Fruit fly (Drosophila melanogaster) whole organism, embryonic: ENCODE results near the gene beat-IIIc.
A peak's percentile ranks its signal among the peaks of the same experiment; 100 is the strongest.

Experiments
- CG10147 ChIP-seq: fragments of 200-800 bp; sonication (Bioruptor generic); optimal IDR thresholded peaks from 2 replicates; lab custom pipeline; 2019; ENCODE audit warnings: missing biosample characterization, mild to moderate bottlenecking, missing genetic modification characterization, moderate library complexity
- CG10267 ChIP-seq: fragments of 200-800 bp; sonication (Bioruptor generic); optimal IDR thresholded peaks from 2 replicates; lab custom pipeline; 2018; ENCODE audit warnings: missing biosample characterization, mild to moderate bottlenecking, missing genetic modification characterization, moderate library complexity
- CG10462 ChIP-seq: fragments of 200-800 bp; sonication (Bioruptor generic); optimal IDR thresholded peaks from 2 replicates; lab custom pipeline; 2016; ENCODE audit warnings: missing biosample characterization, missing genetic modification characterization
- CG10543 ChIP-seq: fragments of 200-800 bp; sonication (Bioruptor generic); optimal IDR thresholded peaks from 3 replicates; lab custom pipeline; 2017; ENCODE audit warnings: missing biosample characterization, mild to moderate bottlenecking, missing genetic modification characterization, moderate library complexity
- CG11085 ChIP-seq: fragments of 200-800 bp; sonication (Bioruptor generic); IDR thresholded peaks from 2 replicates; pipeline ENCODE4 v1.3.6; 2022; ENCODE audit warnings: missing biosample characterization, missing genetic modification characterization
- CG11504 ChIP-seq: fragments of 200-800 bp; sonication (Bioruptor generic); optimal IDR thresholded peaks from 3 replicates; lab custom pipeline; 2019; ENCODE audit warnings: missing biosample characterization, mild to moderate bottlenecking, missing genetic modification characterization, moderate library complexity
- CG14710 ChIP-seq: fragments of 200-800 bp; sonication (Bioruptor generic); optimal IDR thresholded peaks from 3 replicates; lab custom pipeline; 2019; ENCODE audit warnings: missing biosample characterization, mild to moderate bottlenecking, missing genetic modification characterization, moderate library complexity
- CG17359 ChIP-seq: fragments of 200-800 bp; sonication (Bioruptor generic); optimal IDR thresholded peaks from 3 replicates; lab custom pipeline; 2018; ENCODE audit warnings: missing biosample characterization, mild to moderate bottlenecking, missing genetic modification characterization, moderate library complexity
- CG17361 ChIP-seq: fragments of 200-800 bp; sonication (Bioruptor generic); IDR thresholded peaks from 3 replicates; pipeline ENCODE4 v1.3.6; 2022; ENCODE audit warnings: missing biosample characterization, missing genetic modification characterization
- CG17829 ChIP-seq: fragments of 200-800 bp; optimal IDR thresholded peaks from 2 replicates; lab custom pipeline; 2019; ENCODE audit warnings: missing biosample characterization, mild to moderate bottlenecking, missing genetic modification characterization, moderate library complexity
- CG18262 ChIP-seq: fragments of 200-800 bp; optimal IDR thresholded peaks from 3 replicates; lab custom pipeline; 2019; ENCODE audit warnings: missing biosample characterization, mild to moderate bottlenecking, missing genetic modification characterization, moderate library complexity
- CG2678 ChIP-seq: fragments of 200-800 bp; sonication (Bioruptor generic); optimal IDR thresholded peaks from 3 replicates; lab custom pipeline; 2019; ENCODE audit warnings: missing biosample characterization, mild to moderate bottlenecking, missing genetic modification characterization, moderate library complexity
- CG2712 ChIP-seq: fragments of 200-800 bp; optimal IDR thresholded peaks from 3 replicates; lab custom pipeline; 2019; ENCODE audit warnings: missing biosample characterization, mild to moderate bottlenecking, missing genetic modification characterization, moderate library complexity
- CG31441 ChIP-seq: fragments of 200-800 bp; sonication (Bioruptor generic); IDR thresholded peaks from 2 replicates; pipeline ENCODE4 v1.3.6; 2022; ENCODE audit warnings: missing biosample characterization, missing genetic modification characterization
- CG33213 ChIP-seq: fragments of 200-800 bp; sonication (Bioruptor generic); optimal IDR thresholded peaks from 3 replicates; lab custom pipeline; 2016; ENCODE audit warnings: missing biosample characterization, missing genetic modification characterization
- CG3995 ChIP-seq: fragments of 200-800 bp; sonication (Bioruptor generic); optimal IDR thresholded peaks from 3 replicates; lab custom pipeline; 2016; ENCODE audit warnings: missing biosample characterization, missing genetic modification characterization
- CG5180 ChIP-seq: fragments of 200-800 bp; sonication (Bioruptor generic); optimal IDR thresholded peaks from 3 replicates; lab custom pipeline; 2017; ENCODE audit warnings: missing biosample characterization, missing genetic modification characterization, mild to moderate bottlenecking, moderate library complexity, missing genetic modification reagents
- CG6254 ChIP-seq: fragments of 200-800 bp; sonication (Bioruptor generic); optimal IDR thresholded peaks from 3 replicates; lab custom pipeline; 2017; ENCODE audit warnings: mild to moderate bottlenecking, missing biosample characterization, missing genetic modification reagents, missing genetic modification characterization
- CG7556 ChIP-seq: fragments of 200-800 bp; sonication (Bioruptor generic); optimal IDR thresholded peaks from 2 replicates; lab custom pipeline; 2017; ENCODE audit warnings: missing biosample characterization, mild to moderate bottlenecking, missing genetic modification characterization
- CG8290 ChIP-seq, 3 experiments: fragments of 200-800 bp; sonication (Bioruptor generic); optimal IDR thresholded peaks; 2 replicates each; lab custom pipeline; 2016 to 2019; ENCODE audit warnings: missing biosample characterization in 3 of 3, missing genetic modification characterization in 3 of 3, mild to moderate bottlenecking in 2 of 3, moderate library complexity in 1 of 3
- CG8924 ChIP-seq: fragments of 200-800 bp; optimal IDR thresholded peaks from 3 replicates; lab custom pipeline; 2019; ENCODE audit warnings: missing biosample characterization, mild to moderate bottlenecking, missing genetic modification characterization, moderate library complexity
- CG9727 ChIP-seq: fragments of 200-800 bp; sonication (Bioruptor generic); optimal IDR thresholded peaks from 3 replicates; lab custom pipeline; 2017; ENCODE audit warnings: missing biosample characterization, mild to moderate bottlenecking, missing genetic modification characterization
- D ChIP-seq, 2 experiments: fragments of 200-800 bp in 1 of 2; fragments of >200 bp in 1 of 2; sonication (Bioruptor generic) in 1 of 2; optimal IDR thresholded peaks; 2 replicates in 1 of 2; 3 replicates in 1 of 2; lab custom pipeline; 2017; ENCODE audit warnings: mild to moderate bottlenecking in 1 of 2, missing biosample characterization in 1 of 2, missing genetic modification characterization in 1 of 2, missing genetic modification reagents in 1 of 2
- D19A ChIP-seq: fragments of 200-800 bp; optimal IDR thresholded peaks from 3 replicates; lab custom pipeline; 2019; ENCODE audit warnings: missing biosample characterization, mild to moderate bottlenecking, missing genetic modification characterization, moderate library complexity
- D19B ChIP-seq: fragments of 200-800 bp; sonication (Bioruptor generic); optimal IDR thresholded peaks from 2 replicates; lab custom pipeline; 2017; ENCODE audit warnings: missing biosample characterization, mild to moderate bottlenecking, missing genetic modification characterization
- Oli ChIP-seq: fragments of 200-800 bp; sonication (Bioruptor generic); optimal IDR thresholded peaks from 2 replicates; lab custom pipeline; 2018; ENCODE audit warnings: missing biosample characterization, mild to moderate bottlenecking, missing genetic modification characterization, moderate library complexity
- Ssrp ChIP-seq: fragments of 200-800 bp; sonication (Bioruptor generic); optimal IDR thresholded peaks from 2 replicates; lab custom pipeline; 2018; ENCODE audit warnings: missing biosample characterization, mild to moderate bottlenecking, missing genetic modification characterization, moderate library complexity
- Xrp1 ChIP-seq: fragments of 200-800 bp; sonication (Bioruptor generic); IDR thresholded peaks from 2 replicates; pipeline ENCODE4 v1.3.6; 2022; ENCODE audit warnings: missing biosample characterization, missing genetic modification characterization
- cad ChIP-seq: fragments of >200 bp; optimal IDR thresholded peaks from 2 replicates; lab custom pipeline; 2017; ENCODE audit warnings: missing biosample characterization, missing genetic modification characterization
- dan ChIP-seq: fragments of 200-800 bp; sonication (Bioruptor generic); IDR thresholded peaks from 2 replicates; pipeline ENCODE4 v1.3.6; 2022; ENCODE audit warnings: missing biosample characterization, missing genetic modification characterization
- dmrt11E ChIP-seq: fragments of 200-800 bp; sonication (Bioruptor generic); optimal IDR thresholded peaks from 3 replicates; lab custom pipeline; 2018; ENCODE audit warnings: missing biosample characterization, mild to moderate bottlenecking, missing genetic modification characterization, moderate library complexity
- dmrt99B ChIP-seq: fragments of 200-800 bp; sonication (Bioruptor generic); optimal IDR thresholded peaks from 2 replicates; lab custom pipeline; 2018; ENCODE audit warnings: missing biosample characterization, mild to moderate bottlenecking, missing genetic modification characterization, moderate library complexity
- ems ChIP-seq: fragments of 200-800 bp; sonication (Bioruptor generic); optimal IDR thresholded peaks from 3 replicates; lab custom pipeline; 2016; ENCODE audit warnings: missing biosample characterization, missing genetic modification characterization
- ewg ChIP-seq: fragments of 200-800 bp; sonication (Bioruptor generic); optimal IDR thresholded peaks from 3 replicates; lab custom pipeline; 2017; ENCODE audit warnings: mild to moderate bottlenecking, missing biosample characterization, missing genetic modification reagents, missing genetic modification characterization
- gem ChIP-seq: fragments of 200-800 bp; sonication (Bioruptor generic); optimal IDR thresholded peaks from 2 replicates; lab custom pipeline; 2019; ENCODE audit warnings: missing biosample characterization, mild to moderate bottlenecking, missing genetic modification characterization, moderate library complexity
- gt ChIP-seq: fragments of 200-800 bp; sonication (Bioruptor generic); IDR thresholded peaks from 2 replicates; pipeline ENCODE4 v1.3.6; 2022; ENCODE audit warnings: missing biosample characterization, missing genetic modification characterization
- lola ChIP-seq, 3 experiments: fragments of >200 bp in 2 of 3; fragments of 200-800 bp in 1 of 3; sonication (Bioruptor generic) in 1 of 3; optimal IDR thresholded peaks; 2 replicates each; lab custom pipeline; 2017 to 2019; ENCODE audit warnings: missing biosample characterization in 3 of 3, missing genetic modification characterization in 3 of 3, mild to moderate bottlenecking in 1 of 3, moderate library complexity in 1 of 3
- nerfin-2 ChIP-seq: fragments of 200-800 bp; sonication (Bioruptor generic); IDR thresholded peaks from 2 replicates; pipeline ENCODE4 v1.3.6; 2022; ENCODE audit warnings: missing biosample characterization, missing genetic modification characterization; ENCODE audit not compliant: partially characterized antibody
- nmo ChIP-seq: fragments of 200-800 bp; sonication (Bioruptor generic); optimal IDR thresholded peaks from 2 replicates; lab custom pipeline; 2018; ENCODE audit warnings: missing biosample characterization, mild to moderate bottlenecking, missing genetic modification characterization, moderate library complexity
- onecut ChIP-seq: fragments of 200-800 bp; sonication (Bioruptor generic); IDR thresholded peaks from 2 replicates; pipeline ENCODE4 v1.3.6; 2022; ENCODE audit warnings: missing biosample characterization, missing genetic modification characterization
- phol ChIP-seq: fragments of 200-800 bp; sonication (Bioruptor generic); optimal IDR thresholded peaks from 3 replicates; lab custom pipeline; 2018; ENCODE audit warnings: missing biosample characterization, mild to moderate bottlenecking, missing genetic modification characterization, moderate library complexity
- run ChIP-seq: fragments of 200-800 bp; sonication (Bioruptor generic); optimal IDR thresholded peaks from 3 replicates; lab custom pipeline; 2018; ENCODE audit warnings: missing biosample characterization, mild to moderate bottlenecking, missing genetic modification characterization
- sens ChIP-seq: fragments of 200-800 bp; sonication (Bioruptor generic); peaks from one replicate; lab custom pipeline; 2016; ENCODE audit warnings: missing biosample characterization, missing genetic modification characterization
- wor ChIP-seq: fragments of 200-800 bp; sonication (Bioruptor generic); IDR thresholded peaks from 2 replicates; pipeline ENCODE4 v1.3.6; 2022; ENCODE audit warnings: missing biosample characterization, missing genetic modification characterization
- zen ChIP-seq: fragments of 200-800 bp; sonication (Bioruptor generic); optimal IDR thresholded peaks from 3 replicates; lab custom pipeline; 2018; ENCODE audit warnings: missing biosample characterization, mild to moderate bottlenecking, missing genetic modification characterization, moderate library complexity

beat-IIIc gene

DNA sequence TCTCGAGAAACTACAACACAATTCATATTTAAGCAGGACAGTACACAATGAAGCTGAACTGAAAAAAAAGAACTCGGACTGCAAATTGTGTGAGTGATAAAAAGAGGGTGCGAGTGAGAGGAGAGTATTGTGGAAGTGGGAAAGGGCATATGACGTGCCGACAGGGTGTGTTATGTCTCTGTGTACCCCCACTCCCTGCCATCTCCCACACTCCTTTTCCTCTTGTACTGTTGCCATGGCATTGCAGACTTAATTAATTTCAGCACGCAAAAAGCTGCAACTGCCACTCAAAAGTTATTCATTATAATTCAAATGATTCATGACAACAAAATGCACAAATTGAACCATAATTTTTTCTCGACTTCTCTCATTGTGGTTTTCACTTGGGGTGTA lies 6.8 kb upstream of the beat-IIIc start:
- TF ChIP-seq nerfin-2 = no peak
- TF ChIP-seq CG18262 (tag; lab: Kevin White, UChicago) = peak; percentile 29
- peak; percentile 31 for TF ChIP-seq sens (GFP tag; lab: Kevin White, UChicago)
- peak; percentile 95 for TF ChIP-seq CG6254 (GFP tag; lab: Kevin White, UChicago)

DNA sequence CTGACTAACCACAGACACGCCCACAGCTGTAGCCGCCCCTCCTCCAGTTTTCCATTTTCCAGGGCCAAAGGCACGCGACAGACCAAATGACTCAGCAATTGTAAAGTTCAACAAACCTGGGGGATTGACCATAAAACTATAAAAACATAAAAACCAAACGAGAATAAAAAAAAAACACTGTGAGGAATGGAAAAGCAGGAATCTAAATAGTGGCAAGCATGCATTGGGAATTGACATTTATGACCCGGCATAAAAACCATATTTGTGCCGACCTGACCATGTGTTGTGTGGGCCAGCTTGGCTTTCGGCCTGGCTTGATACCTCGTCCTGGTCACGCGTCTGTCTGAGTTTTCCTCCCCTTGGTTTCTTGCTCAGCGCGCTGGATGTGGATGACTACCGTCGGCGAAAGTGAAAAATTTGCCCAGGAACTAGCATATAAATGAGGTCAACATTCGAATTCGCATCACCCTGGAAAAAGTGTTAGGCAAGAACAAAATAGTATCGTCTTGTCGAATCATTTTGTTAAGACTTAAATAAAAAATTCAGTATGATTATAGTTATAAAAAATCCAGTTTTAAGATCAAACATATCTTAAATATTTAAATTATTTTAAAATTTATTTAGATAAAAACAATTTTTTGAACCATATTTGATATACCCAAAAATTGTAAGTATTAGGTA lies 6.3 kb upstream of the beat-IIIc start:
- TF ChIP-seq gem (tag; lab: Kevin White, UChicago) (peak; percentile 43), CG8290 (GFP tag; optimal IDR thresholded peaks at IDR 0.05; lab: Kevin White, UChicago) (no peak), CG8290 (tag; optimal IDR thresholded peaks at IDR 0.05; lab: Kevin White, UChicago) (no peak), CG2678 (tag; lab: Kevin White, UChicago) (peak; percentile 15), CG3995 (GFP tag; lab: Kevin White, UChicago) (no peak), CG11504 (tag; lab: Kevin White, UChicago) (peak; percentile 39), Ssrp (peak; percentile 8), CG2712 (tag; lab: Kevin White, UChicago) (peak; percentile 47), gt (GFP tag; lab: Robert Waterston, UW) (no peak), CG10147 (no peak), D (optimal IDR thresholded peaks at IDR 0.05; lab: Kevin White, UChicago) (peak; percentile 5), D (GFP tag; optimal IDR thresholded peaks at IDR 0.05; lab: Kevin White, UChicago) (no peak), CG11085 (GFP tag; lab: Robert Waterston, UW) (no peak), nmo (GFP tag; lab: Kevin White, UChicago) (peak; percentile 27), Oli (tag; lab: Kevin White, UChicago) (peak; percentile 7), ewg (GFP tag; lab: Kevin White, UChicago) (no peak), onecut (GFP tag; lab: Robert Waterston, UW) (no peak), CG5180 (no peak), dmrt11E (peak; percentile 45), dan (GFP tag; lab: Robert Waterston, UW) (no peak), CG8924 (tag; lab: Kevin White, UChicago) (peak; percentile 16), CG14710 (tag; lab: Kevin White, UChicago) (peak; percentile 26), D19B (GFP tag; lab: Kevin White, UChicago) (peak; percentile 40), CG33213 (GFP tag; lab: Kevin White, UChicago) (no peak), CG10267 (tag; lab: Kevin White, UChicago) (peak; percentile 3), CG17359 (no peak), run (tag; lab: Kevin White, UChicago) (no peak), phol (tag; lab: Kevin White, UChicago) (peak; percentile 36), CG10462 (GFP tag; lab: Kevin White, UChicago) (no peak), cad (GFP tag; lab: Kevin White, UChicago) (peak; percentile 98), dmrt99B (tag; lab: Kevin White, UChicago) (peak; percentile 31), CG17361 (peak; percentile 38; the same call in 1 of the 3 replicates), CG9727 (GFP tag; lab: Kevin White, UChicago) (peak; percentile 12), zen (tag; lab: Kevin White, UChicago) (peak; percentile 20), CG10543 (GFP tag; lab: Kevin White, UChicago) (no peak), CG7556 (peak; percentile 9), wor (no peak), ems (no peak), lola (GFP tag; optimal IDR thresholded peaks at IDR 0.05; lab: Kevin White, UChicago) (peak in 1 of 3 experiments; percentile 45), Xrp1 (GFP tag; lab: Robert Waterston, UW) (peak; percentile 39; the same call in 1 of the 2 replicates), CG31441 (GFP tag; lab: Robert Waterston, UW) (peak; percentile 29; the same call in 1 of the 2 replicates), D19A (peak; percentile 11), CG17829 (peak; percentile 27)
